Fruit fly (Drosophila melanogaster) whole organism, prepupa: ENCODE results near the gene Mgat4a.

ENCODE experiments used
- Blimp-1 ChIP-seq: fragments of 200-800 bp; sonication (Bioruptor generic); optimal IDR thresholded peaks from 3 replicates; lab custom pipeline; 2017; ENCODE audit warnings: missing biosample characterization, missing genetic modification characterization, mild to moderate bottlenecking, moderate library complexity, missing genetic modification reagents
- CG10631 ChIP-seq: fragments of 200-800 bp; sonication (Bioruptor generic); optimal IDR thresholded peaks from 2 replicates; lab custom pipeline; 2016; ENCODE audit warnings: missing biosample characterization, missing genetic modification characterization
- CG10669 ChIP-seq: fragments of 200-800 bp; sonication (Bioruptor generic); optimal IDR thresholded peaks from 3 replicates; lab custom pipeline; 2018; ENCODE audit warnings: missing biosample characterization, mild to moderate bottlenecking, missing genetic modification characterization, moderate library complexity
- CG11294 ChIP-seq: fragments of 200-800 bp; sonication (Bioruptor generic); IDR thresholded peaks from 2 replicates; pipeline ENCODE4 v1.3.6; 2022; ENCODE audit warnings: missing biosample characterization, missing genetic modification characterization
- CG11762 ChIP-seq: fragments of 200-800 bp; sonication (Bioruptor generic); optimal IDR thresholded peaks from 3 replicates; lab custom pipeline; 2016; ENCODE audit warnings: missing biosample characterization, missing genetic modification characterization; ENCODE audit not compliant: insufficient read depth
- CG15336 ChIP-seq: fragments of 200-800 bp; sonication (Bioruptor generic); IDR thresholded peaks from 2 replicates; pipeline ENCODE4 v1.3.6; 2022; ENCODE audit warnings: missing biosample characterization, missing genetic modification characterization
- CG3032 ChIP-seq: fragments of 200-800 bp; optimal IDR thresholded peaks from 2 replicates; lab custom pipeline; 2019; ENCODE audit warnings: missing biosample characterization, mild to moderate bottlenecking, missing genetic modification characterization, moderate library complexity
- CG32006 ChIP-seq: fragments of 200-800 bp; sonication (Bioruptor generic); optimal IDR thresholded peaks from 3 replicates; lab custom pipeline; 2017; ENCODE audit warnings: missing biosample characterization, mild to moderate bottlenecking, missing genetic modification characterization
- CG3919 ChIP-seq: fragments of 200-800 bp; sonication (Bioruptor generic); optimal IDR thresholded peaks from 3 replicates; lab custom pipeline; 2016; ENCODE audit warnings: missing biosample characterization, missing genetic modification characterization
- CG4318 ChIP-seq: fragments of 200-800 bp; sonication (Bioruptor generic); optimal IDR thresholded peaks from 3 replicates; lab custom pipeline; 2017; ENCODE audit warnings: missing biosample characterization, mild to moderate bottlenecking, missing genetic modification characterization
- CG6792 ChIP-seq: fragments of 200-800 bp; sonication (Bioruptor generic); optimal IDR thresholded peaks from 3 replicates; lab custom pipeline; 2016; ENCODE audit warnings: missing biosample characterization, missing genetic modification characterization
- CG6808 ChIP-seq: fragments of 200-800 bp; sonication (Bioruptor generic); optimal IDR thresholded peaks from 3 replicates; lab custom pipeline; 2017; ENCODE audit warnings: missing biosample characterization, missing genetic modification characterization, mild to moderate bottlenecking, moderate library complexity, missing genetic modification reagents
- CG6854 ChIP-seq: fragments of 200-800 bp; sonication (Bioruptor generic); optimal IDR thresholded peaks from 2 replicates; lab custom pipeline; 2017; ENCODE audit warnings: missing biosample characterization, mild to moderate bottlenecking, missing genetic modification characterization
- CG8119 ChIP-seq: fragments of 200-800 bp; sonication (Bioruptor generic); IDR thresholded peaks from 3 replicates; pipeline ENCODE4 v1.3.6; 2022; ENCODE audit warnings: missing biosample characterization, missing genetic modification characterization
- CG8319 ChIP-seq: fragments of 200-800 bp; sonication (Bioruptor generic); optimal IDR thresholded peaks from 3 replicates; lab custom pipeline; 2016; ENCODE audit warnings: missing biosample characterization, missing genetic modification characterization
- CG8632 ChIP-seq: fragments of 200-800 bp; sonication (Bioruptor generic); optimal IDR thresholded peaks from 3 replicates; lab custom pipeline; 2016; ENCODE audit warnings: missing biosample characterization, missing genetic modification characterization
- CG9139 ChIP-seq: fragments of 200-800 bp; sonication (Bioruptor generic); optimal IDR thresholded peaks from 3 replicates; lab custom pipeline; 2017; ENCODE audit warnings: missing biosample characterization, mild to moderate bottlenecking, missing genetic modification characterization
- Eip78C ChIP-seq: fragments of 200-800 bp; sonication (Bioruptor generic); peaks from one replicate; lab custom pipeline; 2016; ENCODE audit warnings: missing biosample characterization, missing genetic modification characterization
- Ets21C ChIP-seq: fragments of 200-800 bp; sonication (Bioruptor generic); optimal IDR thresholded peaks from 3 replicates; lab custom pipeline; 2016; ENCODE audit warnings: missing biosample characterization, missing genetic modification characterization
- Hr38 ChIP-seq: sonication (Bioruptor generic); optimal IDR thresholded peaks from 2 replicates; lab custom pipeline; 2016; ENCODE audit warnings: missing biosample characterization, missing genetic modification characterization
- Hr4 ChIP-seq: fragments of 200-800 bp; sonication (Bioruptor generic); optimal IDR thresholded peaks from 3 replicates; lab custom pipeline; 2016; ENCODE audit warnings: missing biosample characterization, missing genetic modification characterization
- Lpt ChIP-seq: fragments of 200-800 bp; sonication (Bioruptor generic); optimal IDR thresholded peaks from 3 replicates; lab custom pipeline; 2016; ENCODE audit warnings: missing biosample characterization, missing genetic modification characterization
- Met ChIP-seq: fragments of 200-800 bp; sonication (Bioruptor generic); optimal IDR thresholded peaks from 3 replicates; lab custom pipeline; 2016; ENCODE audit warnings: missing biosample characterization, missing genetic modification characterization
- OdsH ChIP-seq: fragments of 200-800 bp; sonication (Bioruptor generic); optimal IDR thresholded peaks from 3 replicates; lab custom pipeline; 2016; ENCODE audit warnings: missing biosample characterization, missing genetic modification characterization
- Sox102F ChIP-seq: fragments of 200-800 bp; sonication (Bioruptor generic); optimal IDR thresholded peaks from 2 replicates; lab custom pipeline; 2016; ENCODE audit warnings: missing biosample characterization, mild to moderate bottlenecking, missing genetic modification characterization
- Sox14 ChIP-seq: fragments of 200-800 bp; sonication (Bioruptor generic); optimal IDR thresholded peaks from 3 replicates; lab custom pipeline; 2016; ENCODE audit warnings: missing biosample characterization, missing genetic modification characterization
- achi ChIP-seq: fragments of 200-800 bp; sonication (Bioruptor generic); optimal IDR thresholded peaks from 3 replicates; lab custom pipeline; 2016; ENCODE audit warnings: missing biosample characterization, missing genetic modification characterization
- acj6 ChIP-seq: fragments of 200-800 bp; sonication (Bioruptor generic); optimal IDR thresholded peaks from 3 replicates; lab custom pipeline; 2016; ENCODE audit warnings: missing biosample characterization, missing genetic modification characterization
- cyc ChIP-seq: fragments of 200-800 bp; sonication (Bioruptor generic); optimal IDR thresholded peaks from 3 replicates; lab custom pipeline; 2016; ENCODE audit warnings: missing biosample characterization, missing genetic modification characterization
- dsx ChIP-seq: fragments of 200-800 bp; optimal IDR thresholded peaks from 3 replicates; lab custom pipeline; 2019; ENCODE audit warnings: missing biosample characterization, mild to moderate bottlenecking, missing genetic modification characterization, moderate library complexity; ENCODE audit not compliant: poor library complexity, severe bottlenecking
- eg ChIP-seq: fragments of 200-800 bp; sonication (Bioruptor generic); IDR thresholded peaks from 3 replicates; pipeline ENCODE4 v1.3.6; 2022; ENCODE audit warnings: missing biosample characterization, missing genetic modification characterization
- esn ChIP-seq: fragments of 200-800 bp; sonication (Bioruptor generic); optimal IDR thresholded peaks from 2 replicates; lab custom pipeline; 2016; ENCODE audit warnings: missing biosample characterization, mild to moderate bottlenecking, missing genetic modification characterization, moderate library complexity
- fd59A ChIP-seq: fragments of 200-800 bp; sonication (Bioruptor generic); optimal IDR thresholded peaks from 2 replicates; lab custom pipeline; 2017; ENCODE audit warnings: missing biosample characterization, mild to moderate bottlenecking, missing genetic modification characterization, missing genetic modification reagents
- fkh ChIP-seq: fragments of 200-800 bp; sonication (Bioruptor generic); optimal IDR thresholded peaks from 3 replicates; lab custom pipeline; 2017; ENCODE audit warnings: missing biosample characterization, mild to moderate bottlenecking, missing genetic modification characterization, moderate library complexity
- lz ChIP-seq: fragments of 200-800 bp; sonication (Bioruptor generic); optimal IDR thresholded peaks from 3 replicates; lab custom pipeline; 2016; ENCODE audit warnings: missing biosample characterization, missing genetic modification characterization
- net ChIP-seq: fragments of 200-800 bp; sonication (Bioruptor generic); optimal IDR thresholded peaks from 3 replicates; lab custom pipeline; 2016; ENCODE audit warnings: missing biosample characterization, missing genetic modification characterization
- pdm3 ChIP-seq: fragments of 200-800 bp; sonication (Bioruptor generic); optimal IDR thresholded peaks from 3 replicates; lab custom pipeline; 2016; ENCODE audit warnings: missing biosample characterization, missing genetic modification characterization
- spab ChIP-seq: fragments of 200-800 bp; sonication (Bioruptor generic); optimal IDR thresholded peaks from 2 replicates; lab custom pipeline; 2017; ENCODE audit warnings: missing biosample characterization, mild to moderate bottlenecking, missing genetic modification characterization, missing genetic modification reagents
- ss ChIP-seq, 2 experiments: fragments of 200-800 bp; sonication (Bioruptor generic); optimal IDR thresholded peaks; 2 replicates in 1 of 2; 3 replicates in 1 of 2; lab custom pipeline; 2017 to 2018; ENCODE audit warnings: mild to moderate bottlenecking in 2 of 2, missing biosample characterization in 2 of 2, missing genetic modification characterization in 2 of 2, moderate library complexity in 1 of 2
- svp ChIP-seq: fragments of 200-800 bp; sonication (Bioruptor generic); peaks from one replicate; lab custom pipeline; 2016; ENCODE audit warnings: missing biosample characterization, missing genetic modification characterization
- vri ChIP-seq: fragments of 200-800 bp; sonication (Bioruptor generic); optimal IDR thresholded peaks from 3 replicates; lab custom pipeline; 2016; ENCODE audit warnings: missing biosample characterization, mild to moderate bottlenecking, missing genetic modification characterization

Mgat4a gene

dm6 chr3L:14761837-14762785 lies at the start of gene Mgat4a, which contains the start of gene Tsen34:
Gene Mgat4a (plus strand): TSS chr3L:14762028.
Gene Tsen34 (minus strand): TSS chr3L:14761844.
- TF ChIP-seq vri (GFP tag; lab: Kevin White, UChicago) (peak; percentile 40), Hr38 (GFP tag; lab: Kevin White, UChicago) (no peak), CG8632 (GFP tag; lab: Kevin White, UChicago) (peak; percentile 55), Sox14 (peak; percentile 25), svp (GFP tag; lab: Kevin White, UChicago) (peak; percentile 13), cyc (GFP tag; lab: Kevin White, UChicago) (peak; percentile 7), CG3032 (tag; lab: Kevin White, UChicago) (peak; percentile 8), fkh (GFP tag; lab: Kevin White, UChicago) (peak; percentile 97), Ets21C (GFP tag; lab: Kevin White, UChicago) (peak; percentile 10), esn (GFP tag; lab: Kevin White, UChicago) (peak; percentile 62), ss (GFP tag; optimal IDR thresholded peaks at IDR 0.05; lab: Kevin White, UChicago) (no peak), net (GFP tag; lab: Kevin White, UChicago) (no peak), CG6792 (GFP tag; lab: Kevin White, UChicago) (peak; percentile 48), CG32006 (GFP tag; lab: Kevin White, UChicago) (no peak), lz (GFP tag; lab: Kevin White, UChicago) (peak; percentile 22), CG3919 (GFP tag; lab: Kevin White, UChicago) (no peak), Sox102F (GFP tag; lab: Kevin White, UChicago) (no peak), Lpt (GFP tag; lab: Kevin White, UChicago) (no peak), acj6 (peak; percentile 35), Met (GFP tag; lab: Kevin White, UChicago) (no peak), CG6854 (GFP tag; lab: Kevin White, UChicago) (no peak)

dm6 chr3L:14712799-14713198 lies 49.0 kb upstream of the Mgat4a start:
- TF ChIP-seq Blimp-1 (GFP tag; lab: Kevin White, UChicago) (no peak), vri (GFP tag; lab: Kevin White, UChicago) (peak; percentile 56)

dm6 chr3L:14728460-14728859 lies 33.4 kb upstream of the Mgat4a start, which contains the start of gene CG13473:
Gene CG13473 (plus strand): TSS chr3L:14728760.
- no peak for TF ChIP-seq CG11294 (GFP tag; lab: Robert Waterston, UW)
- TF ChIP-seq ss (GFP tag; optimal IDR thresholded peaks at IDR 0.05; lab: Kevin White, UChicago): no peak
- TF ChIP-seq pdm3: no peak
- no peak for TF ChIP-seq CG32006 (GFP tag; lab: Kevin White, UChicago)
- TF ChIP-seq dsx (GFP tag; lab: Kevin White, UChicago): no peak
- no peak for TF ChIP-seq Met (GFP tag; lab: Kevin White, UChicago)
- TF ChIP-seq Eip78C (GFP tag; lab: Kevin White, UChicago): no peak
- no peak for TF ChIP-seq OdsH (GFP tag; lab: Kevin White, UChicago)
- no peak for TF ChIP-seq CG8319 (GFP tag; lab: Kevin White, UChicago)

- peak; percentile 19 for TF ChIP-seq spab (GFP tag; lab: Kevin White, UChicago)
- no peak for TF ChIP-seq Sox14
- TF ChIP-seq CG32006 (GFP tag; lab: Kevin White, UChicago): peak; percentile 58
- peak; percentile 22 for TF ChIP-seq net (GFP tag; lab: Kevin White, UChicago)
- TF ChIP-seq CG9139 (GFP tag; lab: Kevin White, UChicago): peak; percentile 27
- peak; percentile 74; the same call in 2 of the 3 replicates for TF ChIP-seq CG8119 (GFP tag; lab: Robert Waterston, UW)
- peak; percentile 38 for TF ChIP-seq CG10669 (GFP tag; lab: Kevin White, UChicago)
- peak; percentile 33 for TF ChIP-seq CG3919 (GFP tag; lab: Kevin White, UChicago)
- peak; percentile 56; the same call in 1 of the 3 replicates for TF ChIP-seq eg
- TF ChIP-seq CG8632 (GFP tag; lab: Kevin White, UChicago): no peak
- TF ChIP-seq CG6854 (GFP tag; lab: Kevin White, UChicago): no peak
- TF ChIP-seq Hr4: peak; percentile 25
- peak; percentile 21 for TF ChIP-seq fd59A (GFP tag; lab: Kevin White, UChicago)
- no peak for TF ChIP-seq esn (GFP tag; lab: Kevin White, UChicago)
- peak; percentile 60 for TF ChIP-seq CG10631 (GFP tag; lab: Kevin White, UChicago)
- TF ChIP-seq CG15336 (GFP tag; lab: Robert Waterston, UW): peak; percentile 61
- peak; percentile 4 for TF ChIP-seq CG6808 (GFP tag; lab: Kevin White, UChicago)
- TF ChIP-seq OdsH (GFP tag; lab: Kevin White, UChicago): peak; percentile 30
- TF ChIP-seq CG11762 (GFP tag; lab: Kevin White, UChicago): peak; percentile 11
- TF ChIP-seq achi (GFP tag; lab: Kevin White, UChicago): peak; percentile 46
- no peak for TF ChIP-seq svp (GFP tag; lab: Kevin White, UChicago)
- peak in 1 of 2 experiments; percentile 33 for TF ChIP-seq ss (GFP tag; optimal IDR thresholded peaks at IDR 0.05; lab: Kevin White, UChicago)
- TF ChIP-seq CG4318 (GFP tag; lab: Kevin White, UChicago): peak; percentile 11
These were observed 30.0 kb upstream of the Mgat4a start for dm6 chr3L:14731790-14732189.
